Fruit fly (Drosophila melanogaster): ENCODE data around the gene CG17751.

DNA sequence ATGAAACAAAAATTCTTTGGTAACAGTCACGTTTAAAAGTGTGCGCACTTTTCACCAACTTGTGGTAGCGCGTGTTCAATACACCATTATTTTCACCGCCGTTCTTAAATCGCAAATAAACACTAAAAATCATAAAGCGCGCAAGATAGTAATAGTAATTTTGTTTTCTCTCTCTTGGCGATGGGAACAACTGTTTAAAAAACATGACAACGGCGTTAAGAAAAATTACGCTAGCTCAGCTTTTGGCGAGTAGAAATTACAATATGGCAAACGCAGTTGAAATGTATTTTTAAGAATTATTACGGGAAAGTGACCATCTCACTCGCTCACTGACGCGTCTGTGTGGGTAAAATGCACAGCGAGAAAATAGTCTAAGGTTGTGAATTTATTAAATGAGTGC is 37.4 kb upstream of the CG17751 start:
- TF ChIP-seq usp (GFP tag; optimal IDR thresholded peaks at IDR 0.05), result no peak
- TF ChIP-seq pan (optimal IDR thresholded peaks at IDR 0.05), result no peak
- TF ChIP-seq CG8478 (optimal IDR thresholded peaks at IDR 0.05), result no peak
- TF ChIP-seq psq (optimal IDR thresholded peaks at IDR 0.05), result no peak
- no peak for TF ChIP-seq Dll (optimal IDR thresholded peaks at IDR 0.05)
